Worm (Caenorhabditis elegans): ENCODE data around the gene ccar-1.
A peak's percentile ranks its signal among the peaks of the same experiment; 100 is the strongest.

DNA sequence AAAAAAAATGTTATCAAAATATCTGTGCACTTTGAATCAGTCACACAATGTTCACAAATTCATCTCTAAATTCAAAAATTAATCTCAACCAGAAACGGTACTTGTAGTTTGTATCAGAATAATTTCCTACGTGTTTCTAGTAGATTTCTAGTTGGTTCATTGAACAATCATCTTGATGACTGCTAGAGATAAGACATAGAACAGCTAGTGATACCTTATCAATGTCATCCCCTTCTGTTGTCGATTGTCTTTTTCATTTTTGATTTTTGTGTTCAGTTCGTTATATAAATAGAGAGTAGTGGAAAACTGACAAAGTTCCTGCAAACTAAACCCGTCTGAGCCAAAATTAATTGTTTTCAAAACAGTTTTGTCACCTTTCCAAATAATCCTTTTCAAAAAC lies 20.9 kb upstream of the ccar-1 start:
- TF ChIP-seq dmd-4 (tag; optimal IDR thresholded peaks at IDR 0.05) (no peak), lin-13 (GFP tag; optimal IDR thresholded peaks at IDR 0.05) (no peak), nhr-11 (tag; optimal IDR thresholded peaks at IDR 0.05) (no peak), unc-55 (GFP tag; optimal IDR thresholded peaks at IDR 0.05) (no peak), mdl-1 (tag; optimal IDR thresholded peaks at IDR 0.05) (no peak), unc-62 (GFP tag; optimal IDR thresholded peaks at IDR 0.05) (no peak), ztf-11 (tag; optimal IDR thresholded peaks at IDR 0.05) (no peak), fos-1 (tag; optimal IDR thresholded peaks at IDR 0.05) (peak; percentile 76), egl-27 (tag; optimal IDR thresholded peaks at IDR 0.05) (no peak), skn-1 (tag; optimal IDR thresholded peaks at IDR 0.05) (peak; percentile 88), ceh-82 (tag; optimal IDR thresholded peaks at IDR 0.05) (no peak), elt-1 (tag; optimal IDR thresholded peaks at IDR 0.05) (no peak), lin-39 (tag; optimal IDR thresholded peaks at IDR 0.05) (no peak), lin-11 (tag; optimal IDR thresholded peaks at IDR 0.05) (no peak)
